Worm (Caenorhabditis elegans) whole organism, young adult: Measurements from ENCODE around the gene nucb-1.
A peak's percentile ranks its signal among the peaks of the same experiment; 100 is the strongest.

Experiments used
- B0019.2 ChIP-seq: fragments of 200-800 bp; sonication (Bioruptor generic); conservative IDR thresholded peaks from 2 replicates; pipeline ENCODE4 v1.3.6; 2022; ENCODE audit warnings: missing genetic modification reagents, missing genetic modification characterization, missing compliant biosample characterization
- B0336.3 ChIP-seq: fragments of 200-800 bp; sonication (Bioruptor generic); IDR thresholded peaks from 2 replicates; pipeline ENCODE4 v1.3.6; 2022; ENCODE audit warnings: missing genetic modification characterization, missing compliant biosample characterization
- C06A6.2 ChIP-seq: fragments of 200-800 bp; sonication (Bioruptor generic); conservative IDR thresholded peaks from 2 replicates; pipeline ENCODE4 v1.3.6; 2022; ENCODE audit warnings: missing genetic modification characterization, missing compliant biosample characterization
- D2030.7 ChIP-seq: fragments of 200-800 bp; sonication (Bioruptor generic); IDR thresholded peaks from 2 replicates; pipeline ENCODE4 v1.3.6; 2022; ENCODE audit warnings: missing genetic modification reagents, missing genetic modification characterization, missing compliant biosample characterization
- F39B2.1 ChIP-seq: fragments of 200-800 bp; sonication (Bioruptor generic); IDR thresholded peaks from 2 replicates; pipeline ENCODE4 v1.3.6; 2022; ENCODE audit warnings: missing genetic modification reagents, missing genetic modification characterization, missing compliant biosample characterization
- F52B5.7 ChIP-seq: sonication (generic microtip); optimal IDR thresholded peaks from 2 replicates; lab custom pipeline; 2016; ENCODE audit warnings: mild to moderate bottlenecking, missing genetic modification characterization, missing compliant biosample characterization
- F55B11.4 ChIP-seq: sonication (generic microtip); optimal IDR thresholded peaks from 2 replicates; lab custom pipeline; 2016; ENCODE audit warnings: missing compliant biosample characterization, missing genetic modification characterization, borderline replicate concordance; ENCODE audit not compliant: insufficient read depth
- F57A8.1 ChIP-seq: fragments of 200-800 bp; sonication (Bioruptor generic); optimal IDR thresholded peaks from 2 replicates; lab custom pipeline; 2018; ENCODE audit warnings: mild to moderate bottlenecking, missing genetic modification characterization, moderate library complexity, missing compliant biosample characterization
- K12H6.12 ChIP-seq: fragments of 200-800 bp; sonication (Bioruptor generic); optimal IDR thresholded peaks from 2 replicates; lab custom pipeline; 2018; ENCODE audit warnings: mild to moderate bottlenecking, missing genetic modification characterization, missing compliant biosample characterization
- Y53F4B.3 ChIP-seq: fragments of 200-800 bp; sonication (Bioruptor generic); IDR thresholded peaks from 2 replicates; pipeline ENCODE4 v1.3.6; 2022; ENCODE audit warnings: missing genetic modification reagents, missing genetic modification characterization, missing compliant biosample characterization
- Y67H2A.10 ChIP-seq: fragments of 200-800 bp; sonication (Bioruptor generic); conservative IDR thresholded peaks from 2 replicates; pipeline ENCODE4 v1.3.6; 2022; ENCODE audit warnings: missing genetic modification reagents, missing genetic modification characterization, missing compliant biosample characterization
- Y95B8A.8 ChIP-seq: fragments of 200-800 bp; sonication (Bioruptor generic); IDR thresholded peaks from 2 replicates; pipeline ENCODE4 v1.3.6; 2022; ENCODE audit warnings: missing genetic modification reagents, missing genetic modification characterization, missing compliant biosample characterization
- ZK185.1 ChIP-seq: sonication (generic microtip); optimal IDR thresholded peaks from 2 replicates; lab custom pipeline; 2016; ENCODE audit warnings: mild to moderate bottlenecking, missing genetic modification characterization, missing compliant biosample characterization; ENCODE audit not compliant: poor library complexity, severe bottlenecking
- aptf-2 ChIP-seq: fragments of 200-800 bp; sonication (Bioruptor generic); conservative IDR thresholded peaks from 2 replicates; pipeline ENCODE4 v1.3.6; 2022; ENCODE audit warnings: missing genetic modification reagents, missing genetic modification characterization, missing compliant biosample characterization
- aptf-3 ChIP-seq: fragments of 200-800 bp; sonication (Bioruptor generic); IDR thresholded peaks from 2 replicates; pipeline ENCODE4 v1.3.6; 2022; ENCODE audit warnings: missing genetic modification characterization, missing compliant biosample characterization
- atf-7 ChIP-seq: sonication (generic microtip); optimal IDR thresholded peaks from 2 replicates; lab custom pipeline; 2017; ENCODE audit warnings: mild to moderate bottlenecking, missing genetic modification characterization, missing compliant biosample characterization
- athp-1 ChIP-seq: sonication (generic microtip); optimal IDR thresholded peaks from 2 replicates; lab custom pipeline; 2017; ENCODE audit warnings: mild to moderate bottlenecking, missing genetic modification characterization, missing compliant biosample characterization
- attf-5 ChIP-seq: fragments of 200-800 bp; sonication (Bioruptor generic); optimal IDR thresholded peaks from 2 replicates; lab custom pipeline; 2018; ENCODE audit warnings: mild to moderate bottlenecking, missing genetic modification characterization, missing compliant biosample characterization
- bed-2 ChIP-seq: fragments of 200-800 bp; sonication (Bioruptor generic); IDR thresholded peaks from 2 replicates; pipeline ENCODE4 v1.3.6; 2022; ENCODE audit warnings: missing genetic modification reagents, missing genetic modification characterization, missing compliant biosample characterization
- cebp-2 ChIP-seq: fragments of 200-800 bp; sonication (Bioruptor generic); IDR thresholded peaks from 2 replicates; pipeline ENCODE4 v1.3.6; 2022; ENCODE audit warnings: missing genetic modification characterization, missing compliant biosample characterization
- ceh-100 ChIP-seq: fragments of 200-800 bp; sonication (Bioruptor generic); IDR thresholded peaks from 2 replicates; pipeline ENCODE4 v1.3.6; 2022; ENCODE audit warnings: missing genetic modification reagents, missing genetic modification characterization, missing compliant biosample characterization
- ceh-27 ChIP-seq: fragments of 200-800 bp; sonication (Bioruptor generic); optimal IDR thresholded peaks from 2 replicates; lab custom pipeline; 2018; ENCODE audit warnings: mild to moderate bottlenecking, missing genetic modification characterization, moderate library complexity, missing compliant biosample characterization
- ceh-40 ChIP-seq: fragments of 200-800 bp; sonication (Bioruptor generic); IDR thresholded peaks from 2 replicates; pipeline ENCODE4 v1.3.6; 2022; ENCODE audit warnings: missing genetic modification characterization, missing compliant biosample characterization
- ceh-58 ChIP-seq: fragments of 200-800 bp; sonication (Bioruptor generic); IDR thresholded peaks from 2 replicates; pipeline ENCODE4 v1.3.6; 2022; ENCODE audit warnings: missing genetic modification characterization, missing compliant biosample characterization
- die-1 ChIP-seq: sonication (generic microtip); optimal IDR thresholded peaks from 2 replicates; lab custom pipeline; 2016; ENCODE audit warnings: missing genotype, mild to moderate bottlenecking, missing genetic modification characterization, missing compliant biosample characterization
- dox-1 ChIP-seq: fragments of 200-800 bp; sonication (Bioruptor generic); IDR thresholded peaks from 2 replicates; pipeline ENCODE4 v1.3.6; 2022; ENCODE audit warnings: missing genetic modification reagents, missing genetic modification characterization, missing compliant biosample characterization
- egrh-3 ChIP-seq: fragments of 200-800 bp; sonication (Bioruptor generic); IDR thresholded peaks from 2 replicates; pipeline ENCODE4 v1.3.6; 2022; ENCODE audit warnings: missing genetic modification reagents, missing genetic modification characterization, missing compliant biosample characterization
- ekl-4 ChIP-seq: fragments of 200-800 bp; sonication (Bioruptor generic); IDR thresholded peaks from 2 replicates; pipeline ENCODE4 v1.3.6; 2022; ENCODE audit warnings: missing genetic modification reagents, missing genetic modification characterization, missing compliant biosample characterization
- ets-4 ChIP-seq: fragments of 200-800 bp; sonication (Bioruptor generic); optimal IDR thresholded peaks from 2 replicates; lab custom pipeline; 2018; ENCODE audit warnings: mild to moderate bottlenecking, missing genetic modification characterization, missing compliant biosample characterization
- fkh-3 ChIP-seq: sonication (generic microtip); optimal IDR thresholded peaks from 2 replicates; lab custom pipeline; 2016; ENCODE audit warnings: mild to moderate bottlenecking, missing genetic modification characterization, missing compliant biosample characterization
- gei-17 ChIP-seq: fragments of 200-800 bp; sonication (Bioruptor generic); optimal IDR thresholded peaks from 2 replicates; lab custom pipeline; 2018; ENCODE audit warnings: mild to moderate bottlenecking, missing genetic modification characterization, missing compliant biosample characterization
- hmg-1.2 ChIP-seq: fragments of 200-800 bp; sonication (Bioruptor generic); IDR thresholded peaks from 2 replicates; pipeline ENCODE4 v1.3.6; 2022; ENCODE audit warnings: missing genetic modification reagents, missing genetic modification characterization, missing compliant biosample characterization
- hrde-1 ChIP-seq: sonication (generic microtip); optimal IDR thresholded peaks from 2 replicates; lab custom pipeline; 2016; ENCODE audit warnings: missing genetic modification characterization, mild to moderate bottlenecking, missing compliant biosample characterization, moderate library complexity, missing genotype, missing genetic modification reagents, borderline replicate concordance
- let-526 ChIP-seq: fragments of 200-800 bp; sonication (Bioruptor generic); IDR thresholded peaks from 2 replicates; pipeline ENCODE4 v1.3.6; 2022; ENCODE audit warnings: missing genetic modification reagents, missing genetic modification characterization, missing compliant biosample characterization
- let-607 ChIP-seq, 2 experiments: fragments of 200-800 bp in 1 of 2; sonication (Bioruptor generic) in 1 of 2; sonication (generic microtip) in 1 of 2; optimal IDR thresholded peaks; 2 replicates each; lab custom pipeline; 2016 to 2018; ENCODE audit warnings: mild to moderate bottlenecking in 2 of 2, missing compliant biosample characterization in 2 of 2, missing genetic modification characterization in 2 of 2, moderate library complexity in 2 of 2, missing genotype in 1 of 2
- lin-40 ChIP-seq: sonication (generic microtip); optimal IDR thresholded peaks from 2 replicates; lab custom pipeline; 2016; ENCODE audit warnings: missing genetic modification characterization, mild to moderate bottlenecking, missing compliant biosample characterization, missing genotype, missing genetic modification reagents
- lin-54 ChIP-seq: fragments of 200-800 bp; sonication (Bioruptor generic); optimal IDR thresholded peaks from 2 replicates; lab custom pipeline; 2018; ENCODE audit warnings: mild to moderate bottlenecking, missing genetic modification characterization, missing compliant biosample characterization
- lir-1 ChIP-seq: fragments of 200-800 bp; sonication (Bioruptor generic); conservative IDR thresholded peaks from 2 replicates; pipeline ENCODE4 v1.3.6; 2022; ENCODE audit warnings: missing genetic modification reagents, missing genetic modification characterization, missing compliant biosample characterization
- mcd-1 ChIP-seq: fragments of 200-800 bp; sonication (Bioruptor generic); IDR thresholded peaks from 2 replicates; pipeline ENCODE4 v1.3.6; 2022; ENCODE audit warnings: missing genetic modification reagents, missing genetic modification characterization, missing compliant biosample characterization
- mxl-1 ChIP-seq: sonication (generic microtip); optimal IDR thresholded peaks from 2 replicates; lab custom pipeline; 2016; ENCODE audit warnings: missing genetic modification characterization, missing compliant biosample characterization
- nfya-2 ChIP-seq: fragments of 200-800 bp; sonication (Bioruptor generic); IDR thresholded peaks from 2 replicates; pipeline ENCODE4 v1.3.6; 2022; ENCODE audit warnings: missing genetic modification reagents, missing genetic modification characterization, missing compliant biosample characterization
- nfyb-1 ChIP-seq: fragments of 200-800 bp; sonication (Bioruptor generic); IDR thresholded peaks from 2 replicates; pipeline ENCODE4 v1.3.6; 2022; ENCODE audit warnings: missing genetic modification reagents, missing genetic modification characterization, missing compliant biosample characterization
- nhr-120 ChIP-seq: fragments of 200-800 bp; sonication (Bioruptor generic); IDR thresholded peaks from 2 replicates; pipeline ENCODE4 v1.3.6; 2022; ENCODE audit warnings: missing genetic modification characterization, missing compliant biosample characterization
- snpc-3.4 ChIP-seq: sonication (generic microtip); optimal IDR thresholded peaks from 2 replicates; lab custom pipeline; 2017; ENCODE audit warnings: missing genetic modification characterization, mild to moderate bottlenecking, missing compliant biosample characterization, antibody characterized with exemption, moderate library complexity, missing genotype, missing genetic modification reagents
- tbp1 ChIP-seq: fragments of 200-800 bp; sonication (Bioruptor generic); optimal IDR thresholded peaks from 2 replicates; lab custom pipeline; 2018; ENCODE audit warnings: mild to moderate bottlenecking, missing genetic modification characterization, missing compliant biosample characterization
- tbx-9 ChIP-seq: sonication (generic microtip); optimal IDR thresholded peaks from 2 replicates; lab custom pipeline; 2016; ENCODE audit warnings: borderline replicate concordance, missing genetic modification characterization, inconsistent platforms, missing compliant biosample characterization
- xnd-1 ChIP-seq: sonication (generic microtip); optimal IDR thresholded peaks from 2 replicates; lab custom pipeline; 2016; ENCODE audit warnings: missing genotype, missing genetic modification reagents, missing genetic modification characterization, missing compliant biosample characterization
- zfh-2 ChIP-seq: fragments of 200-800 bp; sonication (Bioruptor generic); conservative IDR thresholded peaks from 2 replicates; pipeline ENCODE4 v1.3.6; 2022; ENCODE audit warnings: missing genetic modification reagents, missing genetic modification characterization, missing compliant biosample characterization
- ztf-28 ChIP-seq: fragments of 200-800 bp; sonication (Bioruptor generic); IDR thresholded peaks from 2 replicates; pipeline ENCODE4 v1.3.6; 2022; ENCODE audit warnings: missing genetic modification reagents, missing genetic modification characterization, missing compliant biosample characterization

Gene nucb-1

ce11 chrX:10158716-10159115 lies 38.8 kb upstream of the nucb-1 start, which contains the start of gene erd-2.1 (continued):
- no peak for TF ChIP-seq nhr-120 (GFP tag; lab: Robert Waterston, UW)
- peak; percentile 46 for TF ChIP-seq ceh-27
- no peak for TF ChIP-seq nfya-2
- TF ChIP-seq hrde-1, result no peak
- peak; percentile 85 for TF ChIP-seq zfh-2 (GFP tag; lab: Robert Waterston, UW)
- no peak for TF ChIP-seq let-526 (GFP tag; lab: Robert Waterston, UW)
- TF ChIP-seq C06A6.2 (GFP tag; lab: Robert Waterston, UW), result no peak
- TF ChIP-seq let-607 (tag; optimal IDR thresholded peaks at IDR 0.05; lab: Kevin White, UChicago), result peak; percentile 96 to 97
- no peak for TF ChIP-seq snpc-3.4 (tag; lab: Kevin White, UChicago)
- no peak for TF ChIP-seq athp-1 (tag; lab: Kevin White, UChicago)
- TF ChIP-seq atf-7 (tag; lab: Kevin White, UChicago), result no peak
- no peak for TF ChIP-seq Y67H2A.10 (GFP tag; lab: Robert Waterston, UW)
- peak; percentile 91 for TF ChIP-seq nfyb-1 (GFP tag; lab: Robert Waterston, UW)
- TF ChIP-seq ceh-100, result no peak
- peak; percentile 44 for TF ChIP-seq lin-40 (tag; lab: Kevin White, UChicago)
- TF ChIP-seq B0336.3 (GFP tag; lab: Robert Waterston, UW), result no peak
- no peak for TF ChIP-seq fkh-3 (tag; lab: Kevin White, UChicago)
- no peak for TF ChIP-seq ets-4 (GFP tag; lab: Kevin White, UChicago)
- TF ChIP-seq K12H6.12 (tag; lab: Kevin White, UChicago), result peak; percentile 28
- TF ChIP-seq dox-1 (GFP tag; lab: Robert Waterston, UW), result no peak; the same call in 1 of the 2 replicates
- peak; percentile 18 for TF ChIP-seq tbp1 (GFP tag; lab: Kevin White, UChicago)
- TF ChIP-seq xnd-1 (tag; lab: Kevin White, UChicago), result no peak
- no peak for TF ChIP-seq ceh-40 (GFP tag; lab: Robert Waterston, UW)
- TF ChIP-seq Y53F4B.3 (GFP tag; lab: Robert Waterston, UW), result no peak
- no peak for TF ChIP-seq cebp-2
- no peak for TF ChIP-seq mxl-1
- no peak for TF ChIP-seq aptf-2
- TF ChIP-seq bed-2, result no peak
- no peak for TF ChIP-seq Y95B8A.8 (GFP tag; lab: Robert Waterston, UW)
- no peak for TF ChIP-seq tbx-9 (tag; lab: Kevin White, UChicago)
- TF ChIP-seq F39B2.1, result no peak
- no peak for TF ChIP-seq lir-1
- TF ChIP-seq aptf-3, result no peak
- no peak for TF ChIP-seq attf-5 (GFP tag; lab: Kevin White, UChicago)
- no peak for TF ChIP-seq D2030.7 (GFP tag; lab: Robert Waterston, UW)
- TF ChIP-seq mcd-1 (GFP tag; lab: Robert Waterston, UW), result 0 out of 2 replicates have a peak, but pooled peaks have one; percentile 17
- no peak for TF ChIP-seq F52B5.7 (tag; lab: Kevin White, UChicago)
- TF ChIP-seq hmg-1.2 (GFP tag; lab: Robert Waterston, UW), result peak; percentile 81
- TF ChIP-seq F57A8.1 (GFP tag; lab: Kevin White, UChicago), result no peak
- TF ChIP-seq F55B11.4 (tag; lab: Kevin White, UChicago), result no peak
- no peak for TF ChIP-seq ztf-28
- TF ChIP-seq egrh-3 (GFP tag; lab: Robert Waterston, UW), result no peak
- TF ChIP-seq gei-17 (GFP tag; lab: Kevin White, UChicago), result peak; percentile 31
- TF ChIP-seq B0019.2 (GFP tag; lab: Robert Waterston, UW), result no peak
- TF ChIP-seq die-1, result no peak
- TF ChIP-seq ZK185.1 (tag; lab: Kevin White, UChicago), result peak; percentile 62
- no peak for TF ChIP-seq ceh-58 (GFP tag; lab: Robert Waterston, UW)
- no peak for TF ChIP-seq ekl-4 (GFP tag; lab: Robert Waterston, UW)
- TF ChIP-seq lin-54 (GFP tag; lab: Kevin White, UChicago), result no peak
